Worm (Caenorhabditis elegans) whole organism, L1 larva: ENCODE results near the gene nas-28.

Source experiments
- C04F5.9 ChIP-seq: sonication (generic microtip); optimal IDR thresholded peaks from 2 replicates; lab custom pipeline; 2016; ENCODE audit warnings: missing genetic modification characterization, missing compliant biosample characterization
- C34B4.2 ChIP-seq: sonication (generic microtip); optimal IDR thresholded peaks from 2 replicates; lab custom pipeline; 2017; ENCODE audit warnings: mild to moderate bottlenecking, missing genetic modification characterization, missing compliant biosample characterization
- F16B12.6 ChIP-seq: fragments of 150-350 bp; optimal IDR thresholded peaks from 2 replicates; lab custom pipeline; 2014; ENCODE audit warnings: missing biosample characterization, missing genetic modification characterization
- alr-1 ChIP-seq: fragments of 200-800 bp; sonication (Bioruptor generic); optimal IDR thresholded peaks from 2 replicates; lab custom pipeline; 2018; ENCODE audit warnings: borderline replicate concordance, mild to moderate bottlenecking, missing genetic modification characterization, missing compliant biosample characterization
- ama-1 ChIP-seq: fragments of 150-350 bp; optimal IDR thresholded peaks from 2 replicates; lab custom pipeline; 2014
- ceh-63 ChIP-seq: fragments of 200-800 bp; sonication (Bioruptor generic); optimal IDR thresholded peaks from 2 replicates; lab custom pipeline; 2018; ENCODE audit warnings: mild to moderate bottlenecking, missing genetic modification characterization, missing compliant biosample characterization
- ceh-88 ChIP-seq: fragments of 200-800 bp; sonication (Bioruptor generic); IDR thresholded peaks from 2 replicates; pipeline ENCODE4 v1.3.6; 2022; ENCODE audit warnings: missing genetic modification characterization, missing compliant biosample characterization
- ces-1 ChIP-seq: fragments of 150-350 bp; optimal IDR thresholded peaks from 2 replicates; lab custom pipeline; 2014; ENCODE audit warnings: missing biosample characterization, missing genetic modification reagents, missing genetic modification characterization
- efl-1 ChIP-seq, 4 experiments: fragments of 150-350 bp; optimal IDR thresholded peaks in 3 of 4; peaks in 1 of 4; 1 replicate in 1 of 4; 2 replicates in 3 of 4; lab custom pipeline; 2014; ENCODE audit warnings: missing biosample characterization in 2 of 4, missing genetic modification characterization in 2 of 4, missing genetic modification reagents in 2 of 4
- efl-3 ChIP-seq: fragments of 200-800 bp; sonication (Bioruptor generic); optimal IDR thresholded peaks from 2 replicates; lab custom pipeline; 2018; ENCODE audit warnings: mild to moderate bottlenecking, missing genetic modification characterization, missing compliant biosample characterization
- egl-13 ChIP-seq: sonication (generic microtip); optimal IDR thresholded peaks from 2 replicates; lab custom pipeline; 2016; ENCODE audit warnings: missing genotype, missing genetic modification reagents, missing genetic modification characterization, missing compliant biosample characterization
- elt-2 ChIP-seq: sonication (generic microtip); optimal IDR thresholded peaks from 2 replicates; lab custom pipeline; 2016; ENCODE audit warnings: missing genetic modification characterization, mild to moderate bottlenecking, inconsistent platforms, missing compliant biosample characterization, missing genetic modification reagents
- ets-5 ChIP-seq: fragments of 200-800 bp; sonication (Bioruptor generic); IDR thresholded peaks from 2 replicates; pipeline ENCODE4 v1.3.6; 2022; ENCODE audit warnings: missing genetic modification characterization, missing compliant biosample characterization
- fkh-10 ChIP-seq: sonication (generic microtip); optimal IDR thresholded peaks from 2 replicates; lab custom pipeline; 2017; ENCODE audit warnings: missing biosample characterization, missing genetic modification reagents, missing genetic modification characterization
- fkh-4 ChIP-seq: sonication (generic microtip); optimal IDR thresholded peaks from 2 replicates; lab custom pipeline; 2016; ENCODE audit warnings: missing compliant biosample characterization, missing genetic modification characterization, borderline replicate concordance
- grh-1 ChIP-seq: fragments of 200-800 bp; sonication (Bioruptor generic); IDR thresholded peaks from 2 replicates; pipeline ENCODE4 v1.3.6; 2022; ENCODE audit warnings: missing genetic modification reagents, missing genetic modification characterization, missing compliant biosample characterization
- hlh-17 ChIP-seq: fragments of 200-800 bp; sonication (Bioruptor generic); optimal IDR thresholded peaks from 2 replicates; lab custom pipeline; 2018; ENCODE audit warnings: missing genetic modification characterization, mild to moderate bottlenecking, missing compliant biosample characterization, moderate library complexity, borderline replicate concordance
- hlh-4 ChIP-seq: sonication (generic microtip); optimal IDR thresholded peaks from 2 replicates; lab custom pipeline; 2016; ENCODE audit warnings: mild to moderate bottlenecking, missing genetic modification characterization, missing compliant biosample characterization
- hpl-2 ChIP-seq: fragments of 150-350 bp; optimal IDR thresholded peaks from 2 replicates; lab custom pipeline; 2014; ENCODE audit warnings: missing biosample characterization, missing genetic modification reagents, missing genetic modification characterization
- irx-1 ChIP-seq: sonication (generic microtip); optimal IDR thresholded peaks from 2 replicates; lab custom pipeline; 2016; ENCODE audit warnings: missing genetic modification characterization, missing compliant biosample characterization
- isw-1 ChIP-seq: fragments of 200-800 bp; sonication (Bioruptor generic); IDR thresholded peaks from 2 replicates; pipeline ENCODE4 v1.3.6; 2022; ENCODE audit warnings: missing genetic modification characterization, missing compliant biosample characterization
- jun-1 ChIP-seq: fragments of 150-350 bp; optimal IDR thresholded peaks from 2 replicates; lab custom pipeline; 2014; ENCODE audit warnings: missing biosample characterization, missing genetic modification reagents, missing genetic modification characterization
- lin-14 ChIP-seq: fragments of 200-800 bp; sonication (Bioruptor generic); optimal IDR thresholded peaks from 2 replicates; lab custom pipeline; 2018; ENCODE audit warnings: mild to moderate bottlenecking, missing genetic modification characterization, moderate library complexity, missing compliant biosample characterization
- lin-35 ChIP-seq, 2 experiments: fragments of 150-350 bp; optimal IDR thresholded peaks; 2 replicates each; lab custom pipeline; 2014; ENCODE audit warnings: missing biosample characterization in 2 of 2, missing genetic modification characterization in 2 of 2, missing genetic modification reagents in 2 of 2
- lir-3 ChIP-seq: sonication (generic microtip); optimal IDR thresholded peaks from 2 replicates; lab custom pipeline; 2016; ENCODE audit warnings: mild to moderate bottlenecking, missing genetic modification characterization, moderate library complexity, missing compliant biosample characterization; ENCODE audit not compliant: poor library complexity
- lsy-2 ChIP-seq, 2 experiments: fragments of 150-350 bp; optimal IDR thresholded peaks; 2 replicates each; lab custom pipeline; 2014; ENCODE audit warnings: missing biosample characterization in 2 of 2, missing genetic modification characterization in 2 of 2
- mab-9 ChIP-seq: fragments of 200-800 bp; sonication (Bioruptor generic); IDR thresholded peaks from 2 replicates; pipeline ENCODE4 v1.3.6; 2022; ENCODE audit warnings: missing genetic modification reagents, missing genetic modification characterization, missing compliant biosample characterization
- mef-2 ChIP-seq: fragments of 150-350 bp; optimal IDR thresholded peaks from 2 replicates; lab custom pipeline; 2014; ENCODE audit warnings: missing biosample characterization, missing genetic modification characterization
- nhr-12 ChIP-seq: sonication (generic microtip); optimal IDR thresholded peaks from 2 replicates; lab custom pipeline; 2017; ENCODE audit warnings: missing biosample characterization, missing genetic modification characterization
- nhr-19 ChIP-seq: fragments of 200-800 bp; sonication (Bioruptor generic); conservative IDR thresholded peaks from 2 replicates; pipeline ENCODE4 v1.3.6; 2022; ENCODE audit warnings: missing genetic modification characterization, missing compliant biosample characterization
- nhr-237 ChIP-seq: fragments of 150-350 bp; optimal IDR thresholded peaks from 2 replicates; lab custom pipeline; 2014; ENCODE audit warnings: missing biosample characterization, missing genetic modification characterization
- nhr-28 ChIP-seq: fragments of 150-350 bp; optimal IDR thresholded peaks from 2 replicates; lab custom pipeline; 2014; ENCODE audit warnings: missing biosample characterization, missing genetic modification characterization
- nhr-47 ChIP-seq: sonication (generic microtip); optimal IDR thresholded peaks from 2 replicates; lab custom pipeline; 2016; ENCODE audit warnings: mild to moderate bottlenecking, missing genetic modification characterization, moderate library complexity, missing compliant biosample characterization
- nhr-71 ChIP-seq: sonication (generic microtip); optimal IDR thresholded peaks from 2 replicates; lab custom pipeline; 2016; ENCODE audit warnings: mild to moderate bottlenecking, missing genetic modification characterization, moderate library complexity, missing compliant biosample characterization
- nhr-90 ChIP-seq: sonication (generic microtip); optimal IDR thresholded peaks from 2 replicates; lab custom pipeline; 2016; ENCODE audit warnings: mild to moderate bottlenecking, missing genetic modification characterization, missing compliant biosample characterization; ENCODE audit not compliant: poor library complexity
- pqm-1 ChIP-seq: sonication (generic microtip); optimal IDR thresholded peaks from 3 replicates; lab custom pipeline; 2017; ENCODE audit warnings: missing biosample characterization, missing genetic modification characterization
- rnt-1 ChIP-seq: sonication (generic microtip); optimal IDR thresholded peaks from 2 replicates; lab custom pipeline; 2016; ENCODE audit warnings: mild to moderate bottlenecking, missing genetic modification characterization, moderate library complexity, missing compliant biosample characterization
- skn-1 ChIP-seq: fragments of 150-350 bp; optimal IDR thresholded peaks from 2 replicates; lab custom pipeline; 2014; ENCODE audit warnings: missing biosample characterization, missing genetic modification characterization
- snu-23 ChIP-seq: sonication (generic microtip); optimal IDR thresholded peaks from 2 replicates; lab custom pipeline; 2016; ENCODE audit warnings: missing genetic modification characterization, missing compliant biosample characterization
- sptf-1 ChIP-seq: fragments of 150-350 bp; optimal IDR thresholded peaks from 2 replicates; lab custom pipeline; 2014; ENCODE audit warnings: missing biosample characterization, missing genetic modification characterization
- sup-37 ChIP-seq: fragments of 200-800 bp; sonication (Bioruptor generic); optimal IDR thresholded peaks from 2 replicates; lab custom pipeline; 2018; ENCODE audit warnings: mild to moderate bottlenecking, missing genetic modification characterization, missing compliant biosample characterization
- tbx-2 ChIP-seq: sonication (generic microtip); optimal IDR thresholded peaks from 2 replicates; lab custom pipeline; 2016; ENCODE audit warnings: missing genetic modification characterization, missing compliant biosample characterization
- tlp-1 ChIP-seq: fragments of 150-350 bp; optimal IDR thresholded peaks from 2 replicates; lab custom pipeline; 2014; ENCODE audit warnings: missing biosample characterization, missing genetic modification characterization
- unc-130 ChIP-seq: fragments of 150-350 bp; optimal IDR thresholded peaks from 2 replicates; lab custom pipeline; 2017; ENCODE audit warnings: missing biosample characterization, missing genetic modification characterization, inconsistent platforms
- unc-30 ChIP-seq: sonication (generic microtip); optimal IDR thresholded peaks from 2 replicates; lab custom pipeline; 2017; ENCODE audit warnings: missing biosample characterization, missing genetic modification characterization
- unc-62 ChIP-seq: fragments of 150-350 bp; optimal IDR thresholded peaks from 2 replicates; lab custom pipeline; 2014; ENCODE audit warnings: missing biosample characterization, missing genetic modification reagents, missing genetic modification characterization
- zip-4 ChIP-seq: fragments of 200-800 bp; sonication (Bioruptor generic); optimal IDR thresholded peaks from 2 replicates; lab custom pipeline; 2018; ENCODE audit warnings: mild to moderate bottlenecking, missing genetic modification characterization, moderate library complexity, missing compliant biosample characterization

The nas-28 gene

DNA sequence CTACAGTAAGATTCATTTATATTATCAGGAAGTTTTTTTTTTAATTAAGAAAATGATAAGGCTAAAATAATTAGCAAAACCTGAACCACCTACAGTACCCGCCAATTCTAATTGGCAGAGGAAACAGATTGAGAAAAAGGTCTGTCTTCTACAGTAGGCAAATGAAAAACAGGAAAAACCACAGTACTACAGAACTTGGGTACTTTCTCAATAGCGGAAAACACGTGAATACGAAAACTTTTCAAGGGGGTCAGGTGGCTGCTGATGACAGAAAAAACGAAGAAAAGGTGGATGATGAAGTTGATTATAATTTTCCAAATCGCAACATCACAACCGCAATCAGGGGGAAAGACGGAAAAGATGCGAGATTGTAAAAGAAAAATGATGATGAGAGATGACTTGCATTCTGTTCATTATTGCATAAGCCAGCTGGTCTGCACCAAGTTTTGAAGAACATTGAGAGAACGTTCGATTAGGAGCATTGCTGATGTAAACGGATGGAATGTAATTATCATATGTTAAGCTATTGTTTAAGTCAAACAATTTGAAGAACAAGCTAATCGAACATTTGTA, 38.5 kb downstream of the nas-28 start (continued):
- no peak for TF ChIP-seq nhr-19
- peak; percentile 21 for TF ChIP-seq lin-14 (GFP tag; lab: Kevin White, UChicago)
- no peak for TF ChIP-seq zip-4 (GFP tag; lab: Kevin White, UChicago)
- TF ChIP-seq tlp-1 (tag; lab: Kevin White, UChicago): no peak
- no peak for TF ChIP-seq pqm-1 (tag; lab: Kevin White, UChicago)
- TF ChIP-seq elt-2 (tag; lab: Kevin White, UChicago): no peak
- no peak for TF ChIP-seq ceh-63 (GFP tag; lab: Kevin White, UChicago)
- TF ChIP-seq hlh-17: no peak
- no peak for TF ChIP-seq grh-1 (GFP tag; lab: Robert Waterston, UW)
- TF ChIP-seq sup-37 (GFP tag; lab: Kevin White, UChicago): no peak
- no peak for TF ChIP-seq hpl-2
- no peak for TF ChIP-seq ets-5
- TF ChIP-seq efl-3 (GFP tag; lab: Kevin White, UChicago): no peak
- no peak for TF ChIP-seq mef-2 (tag; lab: Kevin White, UChicago)
- peak; percentile 75 for TF ChIP-seq rnt-1 (tag; lab: Kevin White, UChicago)
- TF ChIP-seq isw-1 (GFP tag; lab: Robert Waterston, UW): no peak
- peak in 1 of 2 experiments; percentile 65 for TF ChIP-seq lsy-2 (tag; optimal IDR thresholded peaks at IDR 0.05; lab: Kevin White, UChicago)
- TF ChIP-seq C04F5.9 (tag; lab: Kevin White, UChicago): no peak
- no peak for TF ChIP-seq mab-9
- TF ChIP-seq sptf-1 (tag; lab: Kevin White, UChicago): no peak
- TF ChIP-seq ama-1 (lab: Kevin White, UChicago): no peak
- TF ChIP-seq skn-1 (tag; lab: Kevin White, UChicago): no peak
- no peak for TF ChIP-seq fkh-4 (tag; lab: Kevin White, UChicago)
- TF ChIP-seq lin-35 (GFP tag; optimal IDR thresholded peaks at IDR 0.05; lab: Kevin White, UChicago): peak in 1 of 2 experiments; percentile 30
- TF ChIP-seq F16B12.6 (tag; lab: Kevin White, UChicago): no peak
- TF ChIP-seq lir-3 (tag; lab: Kevin White, UChicago): no peak
- TF ChIP-seq ces-1 (GFP tag; lab: Kevin White, UChicago): no peak
- no peak for TF ChIP-seq egl-13
- TF ChIP-seq unc-130: peak; percentile 41
- TF ChIP-seq irx-1 (tag; lab: Kevin White, UChicago): no peak
- TF ChIP-seq, all 84 proteins: peak for 16

DNA sequence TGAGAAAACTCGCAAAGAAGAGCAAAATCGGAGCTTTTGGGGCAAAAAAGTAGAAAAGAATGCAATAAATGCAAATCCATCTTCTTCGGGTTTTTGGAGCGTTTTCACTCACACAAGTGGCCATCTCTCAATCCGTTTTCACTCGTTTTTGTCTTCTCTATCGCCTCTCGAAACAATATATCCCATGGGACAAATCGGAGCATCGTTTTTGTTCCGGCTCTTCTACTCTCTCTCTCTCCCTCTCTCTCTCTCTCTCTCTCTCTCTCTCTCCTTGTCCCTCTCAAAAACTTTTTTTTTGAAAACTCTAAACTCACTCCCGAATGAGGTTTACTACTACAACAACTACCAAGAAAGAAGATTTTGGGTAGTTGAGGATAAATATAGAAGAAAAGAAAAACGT, 41.5 kb downstream of the nas-28 start:
- peak; percentile 10 for TF ChIP-seq snu-23 (GFP tag; lab: Kevin White, UChicago)
- peak; percentile 59; the same call in 1 of the 2 replicates for TF ChIP-seq mab-9
- no peak for TF ChIP-seq unc-62 (GFP tag; lab: Kevin White, UChicago)
- peak; percentile 50 for TF ChIP-seq fkh-10
- no peak for TF ChIP-seq nhr-237 (tag; lab: Kevin White, UChicago)
- peak; percentile 79 for TF ChIP-seq lin-14 (GFP tag; lab: Kevin White, UChicago)
- TF ChIP-seq nhr-71: peak; percentile 36
- TF ChIP-seq rnt-1 (tag; lab: Kevin White, UChicago): peak; percentile 6
- TF ChIP-seq lsy-2 (tag; optimal IDR thresholded peaks at IDR 0.05; lab: Kevin White, UChicago): peak in 1 of 2 experiments; percentile 32
- peak in 1 of 2 experiments; percentile 6 for TF ChIP-seq efl-1 (optimal IDR thresholded peaks at IDR 0.05; lab: Kevin White, UChicago)
- TF ChIP-seq efl-1 (GFP tag; optimal IDR thresholded peaks at IDR 0.05 in 1 of 2; lab: Kevin White, UChicago): no peak

DNA sequence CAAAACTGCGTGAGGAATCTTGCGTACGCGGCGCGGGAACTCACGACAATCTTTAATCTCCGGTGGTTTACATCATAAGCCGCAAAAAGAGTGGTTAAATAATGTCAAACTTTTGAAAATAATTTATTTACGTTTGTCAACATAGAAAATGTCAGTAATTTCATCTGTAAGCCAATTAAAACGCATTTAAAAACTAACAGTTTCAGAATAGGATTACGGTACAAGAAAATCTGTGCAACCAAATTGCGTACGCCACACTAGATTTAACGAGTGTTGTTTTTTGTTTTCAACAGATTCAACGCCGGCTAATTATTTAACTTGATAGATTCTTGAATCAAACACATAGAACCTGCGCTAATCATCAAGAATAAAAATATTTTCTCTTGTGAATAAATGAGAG, 42.2 kb downstream of the nas-28 start:
- no peak for TF ChIP-seq unc-30
- TF ChIP-seq nhr-12 (tag; lab: Kevin White, UChicago): no peak
- no peak for TF ChIP-seq nhr-28 (tag; lab: Kevin White, UChicago)
- no peak for TF ChIP-seq jun-1
- TF ChIP-seq ces-1 (GFP tag; lab: Kevin White, UChicago): no peak
- no peak for TF ChIP-seq elt-2 (tag; lab: Kevin White, UChicago)
- no peak for TF ChIP-seq mab-9
- no peak for TF ChIP-seq skn-1 (tag; lab: Kevin White, UChicago)
- no peak for TF ChIP-seq nhr-90 (tag; lab: Kevin White, UChicago)
- TF ChIP-seq ceh-63 (GFP tag; lab: Kevin White, UChicago): no peak
- no peak for TF ChIP-seq tlp-1 (tag; lab: Kevin White, UChicago)
- no peak for TF ChIP-seq tbx-2 (tag; lab: Kevin White, UChicago)
- TF ChIP-seq lin-14 (GFP tag; lab: Kevin White, UChicago): no peak
- no peak for TF ChIP-seq C34B4.2 (tag; lab: Kevin White, UChicago)
- no peak for TF ChIP-seq ceh-88 (GFP tag; lab: Robert Waterston, UW)
- no peak for TF ChIP-seq nhr-47 (tag; lab: Kevin White, UChicago)
- TF ChIP-seq hlh-4 (tag; lab: Kevin White, UChicago): no peak
- no peak for TF ChIP-seq grh-1 (GFP tag; lab: Robert Waterston, UW)
- TF ChIP-seq alr-1 (tag; lab: Kevin White, UChicago): no peak
